Fruit fly (Drosophila melanogaster) whole organism, embryonic: ENCODE data around the gene Klp61F.

Experiments used
- Abd-B ChIP-seq: fragments of 200-800 bp; sonication (Bioruptor generic); optimal IDR thresholded peaks from 2 replicates; lab custom pipeline; 2018; ENCODE audit warnings: missing biosample characterization, mild to moderate bottlenecking, missing genetic modification characterization, moderate library complexity
- Ada2b ChIP-seq: fragments of 200-800 bp; sonication (Bioruptor generic); IDR thresholded peaks from 2 replicates; pipeline ENCODE4 v1.3.6; 2022; ENCODE audit warnings: missing biosample characterization, missing genetic modification characterization
- CG10654 ChIP-seq: fragments of 200-800 bp; sonication (Bioruptor generic); optimal IDR thresholded peaks from 2 replicates; lab custom pipeline; 2016; ENCODE audit warnings: missing biosample characterization, missing genetic modification characterization
- CG11398 ChIP-seq: fragments of 200-800 bp; sonication (Bioruptor generic); optimal IDR thresholded peaks from 2 replicates; lab custom pipeline; 2016; ENCODE audit warnings: missing biosample characterization, missing genetic modification characterization
- CG11504 ChIP-seq: fragments of 200-800 bp; sonication (Bioruptor generic); optimal IDR thresholded peaks from 3 replicates; lab custom pipeline; 2019; ENCODE audit warnings: missing biosample characterization, mild to moderate bottlenecking, missing genetic modification characterization, moderate library complexity
- CG11695 ChIP-seq: fragments of 200-800 bp; sonication (Bioruptor generic); IDR thresholded peaks from 3 replicates; pipeline ENCODE4 v1.3.6; 2022; ENCODE audit warnings: missing biosample characterization, missing genetic modification characterization
- CG13624 ChIP-seq: fragments of 200-800 bp; sonication (Bioruptor generic); optimal IDR thresholded peaks from 2 replicates; lab custom pipeline; 2016; ENCODE audit warnings: missing biosample characterization, missing genetic modification characterization
- CG14667 ChIP-seq: fragments of 200-800 bp; sonication (Bioruptor generic); IDR thresholded peaks from 2 replicates; pipeline ENCODE4 v1.3.6; 2022; ENCODE audit warnings: missing biosample characterization, missing genetic modification characterization
- CG1529 ChIP-seq: fragments of 200-800 bp; sonication (Bioruptor generic); optimal IDR thresholded peaks from 3 replicates; lab custom pipeline; 2018; ENCODE audit warnings: missing biosample characterization, missing genetic modification characterization
- CG16779 ChIP-seq: fragments of 200-800 bp; sonication (Bioruptor generic); IDR thresholded peaks from 2 replicates; pipeline ENCODE4 v1.3.6; 2022; ENCODE audit warnings: missing biosample characterization, missing genetic modification characterization
- CG17328 ChIP-seq: fragments of 200-800 bp; sonication (Bioruptor generic); IDR thresholded peaks from 2 replicates; pipeline ENCODE4 v1.3.6; 2022; ENCODE audit warnings: missing biosample characterization, missing genetic modification characterization
- CG17361 ChIP-seq: fragments of 200-800 bp; sonication (Bioruptor generic); IDR thresholded peaks from 3 replicates; pipeline ENCODE4 v1.3.6; 2022; ENCODE audit warnings: missing biosample characterization, missing genetic modification characterization
- CG17568 ChIP-seq: fragments of 200-800 bp; sonication (Bioruptor generic); optimal IDR thresholded peaks from 2 replicates; lab custom pipeline; 2018; ENCODE audit warnings: missing biosample characterization, mild to moderate bottlenecking, missing genetic modification characterization, moderate library complexity
- CG1792 ChIP-seq: fragments of 200-800 bp; sonication (Bioruptor generic); optimal IDR thresholded peaks from 2 replicates; lab custom pipeline; 2016; ENCODE audit warnings: missing biosample characterization, missing genetic modification characterization
- CG18011 ChIP-seq: fragments of 200-800 bp; sonication (Bioruptor generic); optimal IDR thresholded peaks from 2 replicates; lab custom pipeline; 2017; ENCODE audit warnings: missing biosample characterization, missing genetic modification characterization, mild to moderate bottlenecking, moderate library complexity, missing genotype
- CG2120 ChIP-seq: fragments of 200-800 bp; sonication (Bioruptor generic); optimal IDR thresholded peaks from 3 replicates; lab custom pipeline; 2016; ENCODE audit warnings: missing biosample characterization, missing genetic modification characterization
- CG2712 ChIP-seq: fragments of 200-800 bp; optimal IDR thresholded peaks from 3 replicates; lab custom pipeline; 2019; ENCODE audit warnings: missing biosample characterization, mild to moderate bottlenecking, missing genetic modification characterization, moderate library complexity
- CG30431 ChIP-seq: fragments of 200-800 bp; sonication (Bioruptor generic); optimal IDR thresholded peaks from 2 replicates; lab custom pipeline; 2017; ENCODE audit warnings: missing biosample characterization, missing genetic modification characterization
- CG32532 ChIP-seq: fragments of 200-800 bp; sonication (Bioruptor generic); IDR thresholded peaks from 2 replicates; pipeline ENCODE4 v1.3.6; 2022; ENCODE audit warnings: missing biosample characterization, missing genetic modification characterization
- CG34224 ChIP-seq: fragments of 200-800 bp; sonication (Bioruptor generic); IDR thresholded peaks from 3 replicates; pipeline ENCODE4 v1.3.6; 2022; ENCODE audit warnings: missing biosample characterization, missing genetic modification characterization; ENCODE audit not compliant: partially characterized antibody
- CG7928 ChIP-seq: fragments of 200-800 bp; sonication (Bioruptor generic); optimal IDR thresholded peaks from 2 replicates; lab custom pipeline; 2017; ENCODE audit warnings: missing biosample characterization, mild to moderate bottlenecking, missing genetic modification characterization
- CG9437 ChIP-seq: fragments of 200-800 bp; sonication (Bioruptor generic); optimal IDR thresholded peaks from 2 replicates; lab custom pipeline; 2018; ENCODE audit warnings: missing biosample characterization, mild to moderate bottlenecking, missing genetic modification characterization
- D ChIP-seq, 2 experiments: fragments of 200-800 bp in 1 of 2; fragments of >200 bp in 1 of 2; sonication (Bioruptor generic) in 1 of 2; optimal IDR thresholded peaks; 2 replicates in 1 of 2; 3 replicates in 1 of 2; lab custom pipeline; 2017; ENCODE audit warnings: mild to moderate bottlenecking in 1 of 2, missing biosample characterization in 1 of 2, missing genetic modification characterization in 1 of 2, missing genetic modification reagents in 1 of 2
- HmgZ ChIP-seq: fragments of 200-800 bp; sonication (Bioruptor generic); optimal IDR thresholded peaks from 2 replicates; lab custom pipeline; 2018; ENCODE audit warnings: missing biosample characterization, mild to moderate bottlenecking, missing genetic modification characterization
- NFAT ChIP-seq: fragments of 200-800 bp; sonication (Bioruptor generic); IDR thresholded peaks from 2 replicates; pipeline ENCODE4 v1.3.6; 2022; ENCODE audit warnings: missing biosample characterization, missing genetic modification characterization
- Nf-YA ChIP-seq: fragments of 200-800 bp; sonication (Bioruptor generic); IDR thresholded peaks from 2 replicates; pipeline ENCODE4 v1.3.6; 2022; ENCODE audit warnings: missing biosample characterization, missing genetic modification characterization
- Opbp ChIP-seq: fragments of 200-800 bp; sonication (Bioruptor generic); IDR thresholded peaks from 3 replicates; pipeline ENCODE4 v1.3.6; 2022; ENCODE audit warnings: missing biosample characterization, missing genetic modification characterization; ENCODE audit not compliant: partially characterized antibody
- Optix ChIP-seq: fragments of 200-800 bp; sonication (Bioruptor generic); IDR thresholded peaks from 3 replicates; pipeline ENCODE4 v1.3.6; 2022; ENCODE audit warnings: missing biosample characterization, missing genetic modification characterization
- ac ChIP-seq: fragments of 200-800 bp; sonication (Bioruptor generic); optimal IDR thresholded peaks from 3 replicates; lab custom pipeline; 2017; ENCODE audit warnings: missing biosample characterization, mild to moderate bottlenecking, missing genetic modification characterization
- ase ChIP-seq: fragments of 200-800 bp; sonication (Bioruptor generic); IDR thresholded peaks from 3 replicates; pipeline ENCODE4 v1.3.6; 2022; ENCODE audit warnings: missing biosample characterization, missing genetic modification characterization
- chif ChIP-seq, 2 experiments: fragments of 200-800 bp; sonication (Bioruptor generic); optimal IDR thresholded peaks; 3 replicates each; lab custom pipeline; 2016; ENCODE audit warnings: missing biosample characterization in 2 of 2, missing genetic modification characterization in 2 of 2
- cwo ChIP-seq: fragments of 200-800 bp; sonication (Bioruptor generic); optimal IDR thresholded peaks from 3 replicates; lab custom pipeline; 2017; ENCODE audit warnings: missing biosample characterization, missing genetic modification characterization, mild to moderate bottlenecking, moderate library complexity, missing genetic modification reagents
- emc ChIP-seq: fragments of 200-800 bp; sonication (Bioruptor generic); optimal IDR thresholded peaks from 2 replicates; lab custom pipeline; 2016; ENCODE audit warnings: missing biosample characterization, missing genetic modification characterization
- en ChIP-seq: fragments of 200-800 bp; sonication (Bioruptor generic); optimal IDR thresholded peaks from 2 replicates; lab custom pipeline; 2016; ENCODE audit warnings: missing biosample characterization, missing genetic modification characterization
- exex ChIP-seq: fragments of 200-800 bp; sonication (Bioruptor generic); optimal IDR thresholded peaks from 4 replicates; lab custom pipeline; 2018; ENCODE audit warnings: missing biosample characterization, mild to moderate bottlenecking, missing genetic modification characterization, moderate library complexity
- gsb ChIP-seq: fragments of 200-800 bp; sonication (Bioruptor generic); IDR thresholded peaks from 2 replicates; pipeline ENCODE4 v1.3.6; 2022; ENCODE audit warnings: missing biosample characterization, missing genetic modification characterization
- klu ChIP-seq: fragments of 200-800 bp; sonication (Bioruptor generic); IDR thresholded peaks from 2 replicates; pipeline ENCODE4 v1.3.6; 2022; ENCODE audit warnings: missing biosample characterization, missing genetic modification characterization
- knrl ChIP-seq: fragments of 200-800 bp; sonication (Bioruptor generic); IDR thresholded peaks from 3 replicates; pipeline ENCODE4 v1.3.6; 2022; ENCODE audit warnings: missing biosample characterization, missing genetic modification characterization; ENCODE audit not compliant: partially characterized antibody
- lilli ChIP-seq: fragments of 200-800 bp; sonication (Bioruptor generic); optimal IDR thresholded peaks from 3 replicates; lab custom pipeline; 2016; ENCODE audit warnings: missing biosample characterization, missing genetic modification characterization
- nau ChIP-seq: fragments of 200-800 bp; sonication (Bioruptor generic); optimal IDR thresholded peaks from 3 replicates; lab custom pipeline; 2017; ENCODE audit warnings: missing biosample characterization, mild to moderate bottlenecking, missing genetic modification characterization, missing genetic modification reagents
- nmo ChIP-seq: fragments of 200-800 bp; sonication (Bioruptor generic); optimal IDR thresholded peaks from 2 replicates; lab custom pipeline; 2018; ENCODE audit warnings: missing biosample characterization, mild to moderate bottlenecking, missing genetic modification characterization, moderate library complexity
- pb ChIP-seq: fragments of 200-800 bp; sonication (Bioruptor generic); optimal IDR thresholded peaks from 3 replicates; lab custom pipeline; 2016; ENCODE audit warnings: missing biosample characterization, missing genetic modification characterization
- pfk ChIP-seq: fragments of 200-800 bp; sonication (Bioruptor generic); optimal IDR thresholded peaks from 2 replicates; lab custom pipeline; 2018; ENCODE audit warnings: missing biosample characterization, mild to moderate bottlenecking, missing genetic modification characterization, moderate library complexity
- pzg ChIP-seq: fragments of 200-800 bp; sonication (Bioruptor generic); optimal IDR thresholded peaks from 3 replicates; lab custom pipeline; 2018; ENCODE audit warnings: missing biosample characterization, mild to moderate bottlenecking, missing genetic modification characterization, moderate library complexity
- repo ChIP-seq: fragments of 200-800 bp; sonication (Bioruptor generic); optimal IDR thresholded peaks from 2 replicates; lab custom pipeline; 2016; ENCODE audit warnings: missing biosample characterization, missing genetic modification characterization
- sna ChIP-seq: fragments of 200-800 bp; sonication (Bioruptor generic); IDR thresholded peaks from 2 replicates; pipeline ENCODE4 v1.3.6; 2022; ENCODE audit warnings: missing biosample characterization, missing genetic modification characterization; ENCODE audit not compliant: partially characterized antibody
- trem ChIP-seq: fragments of 200-800 bp; optimal IDR thresholded peaks from 3 replicates; lab custom pipeline; 2019; ENCODE audit warnings: missing biosample characterization, mild to moderate bottlenecking, missing genetic modification characterization, moderate library complexity
- vnd ChIP-seq: fragments of 200-800 bp; sonication (Bioruptor generic); IDR thresholded peaks from 3 replicates; pipeline ENCODE4 v1.3.6; 2022; ENCODE audit warnings: missing biosample characterization, missing genetic modification characterization; ENCODE audit not compliant: partially characterized antibody

Klp61F gene

dm6 chr3L:1204674-1205547 lies 40.8 kb downstream of the Klp61F start, which contains the start of gene CG9119 (continued):
- peak; percentile 71 for TF ChIP-seq CG13624 (GFP tag; lab: Kevin White, UChicago)
- no peak for TF ChIP-seq vnd (GFP tag; lab: Robert Waterston, UW)
- peak; percentile 93 for TF ChIP-seq cwo (GFP tag; lab: Kevin White, UChicago)
- TF ChIP-seq CG17361: peak; percentile 82
- peak; percentile 54 for TF ChIP-seq Abd-B (GFP tag; lab: Kevin White, UChicago)
- no peak for TF ChIP-seq CG17568
- no peak for TF ChIP-seq NFAT (GFP tag; lab: Robert Waterston, UW)
- peak; percentile 55; the same call in 2 of the 3 replicates for TF ChIP-seq CG11695 (GFP tag; lab: Robert Waterston, UW)
- TF ChIP-seq nmo (GFP tag; lab: Kevin White, UChicago): peak; percentile 66
- TF ChIP-seq CG32532 (GFP tag; lab: Robert Waterston, UW): no peak; the same call in none of the 2 replicates
- TF ChIP-seq sna (GFP tag; lab: Robert Waterston, UW): no peak
- no peak for TF ChIP-seq D (optimal IDR thresholded peaks at IDR 0.05; lab: Kevin White, UChicago)
- TF ChIP-seq D (GFP tag; optimal IDR thresholded peaks at IDR 0.05; lab: Kevin White, UChicago): peak; percentile 48
- peak; percentile 51 for TF ChIP-seq nau (GFP tag; lab: Kevin White, UChicago)
- no peak for TF ChIP-seq CG34224 (GFP tag; lab: Robert Waterston, UW)
- no peak for TF ChIP-seq CG11398 (GFP tag; lab: Kevin White, UChicago)
- TF ChIP-seq chif (GFP tag; optimal IDR thresholded peaks at IDR 0.05; lab: Kevin White, UChicago): peak; percentile 37 to 42
- TF ChIP-seq CG10654 (GFP tag; lab: Kevin White, UChicago): peak; percentile 26
- peak; percentile 66 for TF ChIP-seq CG2712 (tag; lab: Kevin White, UChicago)
- peak; percentile 87 for TF ChIP-seq CG2120 (GFP tag; lab: Kevin White, UChicago)
- peak; percentile 18 for TF ChIP-seq CG1529 (GFP tag; lab: Kevin White, UChicago)
- TF ChIP-seq pb (GFP tag; lab: Kevin White, UChicago): peak; percentile 67
- no peak for TF ChIP-seq ac (GFP tag; lab: Kevin White, UChicago)
- no peak for TF ChIP-seq Opbp (GFP tag; lab: Robert Waterston, UW)
- no peak for TF ChIP-seq repo (GFP tag; lab: Kevin White, UChicago)
- TF ChIP-seq lilli (GFP tag; lab: Kevin White, UChicago): peak; percentile 72
- no peak for TF ChIP-seq pzg (GFP tag; lab: Kevin White, UChicago)
- TF ChIP-seq CG11504 (tag; lab: Kevin White, UChicago): peak; percentile 75
- no peak for TF ChIP-seq Ada2b
- TF ChIP-seq CG1792 (GFP tag; lab: Kevin White, UChicago): peak; percentile 34
- TF ChIP-seq CG18011 (GFP tag; lab: Kevin White, UChicago): no peak
- peak; percentile 76 for TF ChIP-seq exex
- peak; percentile 41; the same call in 1 of the 2 replicates for TF ChIP-seq klu (GFP tag; lab: Robert Waterston, UW)
- no peak for TF ChIP-seq pfk (GFP tag; lab: Kevin White, UChicago)
- 0 out of 3 replicates have a peak, but pooled peaks have one; percentile 11 for TF ChIP-seq ase (GFP tag; lab: Robert Waterston, UW)
- no peak for TF ChIP-seq CG16779
- TF ChIP-seq emc (GFP tag; lab: Kevin White, UChicago): peak; percentile 42
- 0 out of 2 replicates have a peak, but pooled peaks have one; percentile 24 for TF ChIP-seq CG17328 (GFP tag; lab: Robert Waterston, UW)
- TF ChIP-seq CG14667: peak; percentile 47; the same call in 1 of the 2 replicates
- TF ChIP-seq CG30431 (GFP tag; lab: Kevin White, UChicago): peak; percentile 49
- peak; percentile 42 for TF ChIP-seq HmgZ (tag; lab: Kevin White, UChicago)
- TF ChIP-seq CG7928 (GFP tag; lab: Kevin White, UChicago): peak; percentile 13
- TF ChIP-seq Optix (GFP tag; lab: Robert Waterston, UW): peak; percentile 52; the same call in 1 of the 3 replicates
- no peak for TF ChIP-seq en (GFP tag; lab: Kevin White, UChicago)
- TF ChIP-seq knrl (GFP tag; lab: Robert Waterston, UW): no peak
- TF ChIP-seq trem: peak; percentile 11
- TF ChIP-seq CG9437 (GFP tag; lab: Kevin White, UChicago): peak; percentile 69
- no peak for TF ChIP-seq Nf-YA
- no peak for TF ChIP-seq gsb (GFP tag; lab: Robert Waterston, UW)
